Worm (Caenorhabditis elegans) whole organism, L3 larva: ENCODE data around the gene chil-24.
"Not testable (repeated sequence)": the region's sequence is repeated elsewhere in the genome, so short reads cannot be mapped to it uniquely, and the experiment has no call there.

ENCODE experiments used
- ZK546.5 ChIP-seq: sonication (generic microtip); optimal IDR thresholded peaks from 2 replicates; lab custom pipeline; 2017; ENCODE audit warnings: missing biosample characterization, missing genetic modification characterization
- ama-1 ChIP-seq: fragments of 150-350 bp; optimal IDR thresholded peaks from 2 replicates; lab custom pipeline; 2018
- ceh-28 ChIP-seq: fragments of 150-350 bp; optimal IDR thresholded peaks from 2 replicates; lab custom pipeline; 2014; ENCODE audit warnings: missing biosample characterization, missing genetic modification reagents, missing genetic modification characterization
- fos-1 ChIP-seq: fragments of 150-350 bp; optimal IDR thresholded peaks from 2 replicates; lab custom pipeline; 2014; ENCODE audit warnings: missing biosample characterization, missing genetic modification characterization
- lin-15B ChIP-seq: fragments of 150-350 bp; optimal IDR thresholded peaks from 2 replicates; lab custom pipeline; 2014; ENCODE audit warnings: missing biosample characterization, missing genetic modification characterization
- nhr-23 ChIP-seq: fragments of 150-350 bp; optimal IDR thresholded peaks from 2 replicates; lab custom pipeline; 2014; ENCODE audit warnings: missing biosample characterization, missing genetic modification reagents, missing genetic modification characterization
- nhr-25 ChIP-seq: sonication (generic microtip); optimal IDR thresholded peaks from 2 replicates; lab custom pipeline; 2017; ENCODE audit warnings: missing biosample characterization, missing genetic modification characterization
- pqm-1 ChIP-seq: fragments of 150-350 bp; optimal IDR thresholded peaks from 2 replicates; lab custom pipeline; 2017; ENCODE audit warnings: missing biosample characterization, missing genetic modification characterization, inconsistent platforms
- skn-1 ChIP-seq: fragments of 150-350 bp; optimal IDR thresholded peaks from 2 replicates; lab custom pipeline; 2014; ENCODE audit warnings: missing biosample characterization, missing genetic modification characterization
- unc-62 ChIP-seq: fragments of 150-350 bp; sonication (generic microtip); optimal IDR thresholded peaks from 4 replicates; lab custom pipeline; 2014; ENCODE audit warnings: missing biosample characterization, missing genetic modification reagents, missing genetic modification characterization

- TF ChIP-seq ZK546.5 (tag; lab: Kevin White, UChicago); fos-1 (tag; lab: Kevin White, UChicago); unc-62 (GFP tag; lab: Kevin White, UChicago); skn-1 (tag; lab: Kevin White, UChicago); pqm-1 (tag; lab: Kevin White, UChicago); ama-1; ceh-28; nhr-25 (tag; lab: Kevin White, UChicago); nhr-23 (tag; lab: Kevin White, UChicago); lin-15B (tag; lab: Kevin White, UChicago): not testable (repeated sequence)
Measured at ce11 chrII:3126741-3127140, 2.2 kb upstream of the chil-24 start, which contains the start of gene ins-31.
